Worm (Caenorhabditis elegans) whole organism, L4 larva: ENCODE results near the gene F42C5.5.

Experiments used
- dpl-1 ChIP-seq: fragments of 150-350 bp; optimal IDR thresholded peaks from 2 replicates; lab custom pipeline; 2014; ENCODE audit warnings: missing biosample characterization, missing genetic modification reagents, missing genetic modification characterization
- mdt-29 ChIP-seq: fragments of 200-800 bp; sonication (Bioruptor generic); IDR thresholded peaks from 2 replicates; pipeline ENCODE4 v1.3.6; 2022; ENCODE audit warnings: missing genetic modification reagents, missing genetic modification characterization, missing compliant biosample characterization
- nhr-28 ChIP-seq: fragments of 150-350 bp; optimal IDR thresholded peaks from 2 replicates; lab custom pipeline; 2014; ENCODE audit warnings: missing biosample characterization, missing genetic modification characterization

DNA sequence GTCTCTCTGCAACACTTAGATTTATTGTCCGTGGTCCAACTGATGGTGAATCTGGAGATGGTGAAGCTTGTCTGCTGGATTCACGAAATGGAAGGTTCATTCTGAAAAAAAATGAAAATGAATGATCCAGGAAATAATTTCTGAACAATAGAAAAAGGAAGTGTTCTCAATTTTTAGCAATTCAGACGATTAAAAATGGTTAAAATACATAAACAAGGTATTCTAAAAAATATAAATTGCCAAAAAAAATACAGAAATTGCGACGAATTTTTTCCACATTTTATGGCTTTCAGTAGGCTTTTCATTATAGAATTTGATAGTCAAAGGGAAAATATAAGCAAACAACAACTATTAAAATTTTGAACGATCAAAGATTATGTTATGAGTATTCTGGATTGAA, 30.9 kb downstream of the F42C5.5 start, which contains the start of gene glb-2:
- TF ChIP-seq nhr-28 (tag; lab: Kevin White, UChicago) (no peak), dpl-1 (GFP tag; lab: Kevin White, UChicago) (no peak), mdt-29 (no peak)
